Fruit fly (Drosophila melanogaster): ENCODE measurements around the gene Bx42.

DNA sequence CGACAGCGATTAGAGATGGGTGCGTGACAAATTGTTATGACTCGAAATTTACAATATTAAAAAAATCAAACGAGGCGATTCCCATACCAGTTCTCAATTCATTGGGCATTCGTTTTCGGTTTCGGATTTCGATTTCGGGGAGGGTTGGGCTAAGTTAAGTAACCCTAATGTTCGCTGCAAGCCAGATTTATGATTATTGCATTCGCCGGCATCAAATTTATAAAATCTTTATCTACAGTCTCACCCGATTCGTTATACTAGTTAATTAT is 21.5 kb upstream of the Bx42 start:
- no peak for TF ChIP-seq psq (optimal IDR thresholded peaks at IDR 0.05)
- no peak for TF ChIP-seq Myc (optimal IDR thresholded peaks at IDR 0.05)
- TF ChIP-seq Sin3A (optimal IDR thresholded peaks at IDR 0.05): no peak
- no peak for TF ChIP-seq h (optimal IDR thresholded peaks at IDR 0.05)
- no peak for TF ChIP-seq ttk (optimal IDR thresholded peaks at IDR 0.05)

All from Kc167 (cell line).